Worm (Caenorhabditis elegans) whole organism, midembryonic: ENCODE measurements around the gene R52.6.
"Not testable (repeated sequence)": the region's sequence is repeated elsewhere in the genome, so short reads cannot be mapped to it uniquely, and the experiment has no call there.

Source experiments
- T22C8.4 ChIP-seq: fragments of 200-800 bp; sonication (Bioruptor generic); IDR thresholded peaks from 2 replicates; pipeline ENCODE4 v1.3.6; 2022; ENCODE audit warnings: missing genetic modification characterization, missing compliant biosample characterization
- cog-1 ChIP-seq: sonication (generic microtip); optimal IDR thresholded peaks from 2 replicates; lab custom pipeline; 2016; ENCODE audit warnings: missing genetic modification characterization, missing compliant biosample characterization
- flt-1 ChIP-seq: fragments of 200-800 bp; sonication (Bioruptor generic); IDR thresholded peaks from 2 replicates; pipeline ENCODE4 v1.3.6; 2022; ENCODE audit warnings: missing genetic modification characterization, missing compliant biosample characterization
- klf-2 ChIP-seq: fragments of 200-800 bp; sonication (Bioruptor generic); conservative IDR thresholded peaks from 2 replicates; pipeline ENCODE4 v1.3.6; 2022; ENCODE audit warnings: missing genetic modification reagents, missing genetic modification characterization, missing compliant biosample characterization
- med-1 ChIP-seq: sonication (generic microtip); optimal IDR thresholded peaks from 2 replicates; lab custom pipeline; 2017; ENCODE audit warnings: missing genetic modification characterization, mild to moderate bottlenecking, missing compliant biosample characterization, antibody characterized with exemption, missing genetic modification reagents; ENCODE audit not compliant: insufficient read depth
- ref-1 ChIP-seq: fragments of 200-800 bp; sonication (Bioruptor generic); conservative IDR thresholded peaks from 2 replicates; pipeline ENCODE4 v1.3.6; 2022; ENCODE audit warnings: missing genetic modification reagents, missing genetic modification characterization, missing compliant biosample characterization
- tab-1 ChIP-seq: fragments of 200-800 bp; sonication (Bioruptor generic); IDR thresholded peaks from 2 replicates; pipeline ENCODE4 v1.3.6; 2022; ENCODE audit warnings: missing genetic modification characterization, missing compliant biosample characterization
- ztf-23 ChIP-seq: fragments of 200-800 bp; sonication (Bioruptor generic); IDR thresholded peaks from 2 replicates; pipeline ENCODE4 v1.3.6; 2022; ENCODE audit warnings: missing genetic modification reagents, missing genetic modification characterization, missing compliant biosample characterization
- ztf-29 ChIP-seq: fragments of 200-800 bp; sonication (Bioruptor generic); IDR thresholded peaks from 2 replicates; pipeline ENCODE4 v1.3.6; 2022; ENCODE audit warnings: missing genetic modification reagents, missing genetic modification characterization, missing compliant biosample characterization

R52.6 gene

DNA sequence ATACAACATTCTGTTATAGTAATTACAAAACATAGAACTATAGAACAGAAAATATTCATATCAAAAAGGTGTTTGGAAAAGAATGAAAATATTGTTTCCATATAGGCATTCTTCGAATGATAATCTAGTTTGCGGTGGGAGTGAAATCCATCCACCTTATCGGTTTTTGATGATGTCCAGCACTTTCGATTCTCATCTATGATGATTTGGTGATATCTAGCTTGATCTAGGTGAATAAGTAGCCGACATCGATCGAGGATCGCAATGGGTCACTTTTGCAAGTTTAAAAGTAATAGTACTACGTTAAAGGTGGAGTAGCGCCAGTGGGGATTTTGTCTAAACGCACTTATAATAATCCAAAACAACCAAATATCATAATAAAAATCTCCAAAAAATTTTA, at the start of gene R52.6:
TSS of gene R52.6 (minus strand) at position 101 of the 400 bp plus-strand sequence.
- TF ChIP-seq ztf-29 (no peak), cog-1 (tag; lab: Kevin White, UChicago) (no peak)

ce11 chrII:2153708-2154107, 40.9 kb upstream of the R52.6 start, which contains the start of gene math-18:
math-18 (plus strand) TSS chrII:2154008.
- not testable (repeated sequence) for TF ChIP-seq ref-1 (GFP tag; lab: Robert Waterston, UW); cog-1 (tag; lab: Kevin White, UChicago); ztf-23 (GFP tag; lab: Robert Waterston, UW)

DNA sequence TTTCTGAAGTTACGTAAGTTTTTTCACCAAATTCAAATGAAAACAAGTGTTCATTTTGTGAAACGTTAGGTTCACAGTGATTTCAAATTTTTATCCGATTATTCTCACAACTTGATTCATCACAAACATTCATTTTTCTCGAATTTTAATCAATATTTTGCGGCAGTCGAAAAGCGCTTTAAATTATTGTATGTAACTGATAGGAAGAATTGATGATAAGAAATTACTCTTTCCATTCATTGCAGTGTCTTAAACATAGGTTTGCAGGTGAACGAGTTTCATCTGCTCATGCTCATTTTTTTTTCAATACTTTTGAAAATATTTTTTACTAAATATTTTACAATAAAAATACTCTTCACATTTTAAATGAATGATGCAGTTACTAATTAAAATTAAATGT, 39.6 kb upstream of the R52.6 start:
- no peak for TF ChIP-seq cog-1 (tag; lab: Kevin White, UChicago)
- no peak for TF ChIP-seq med-1 (GFP tag; lab: Kevin White, UChicago)

DNA sequence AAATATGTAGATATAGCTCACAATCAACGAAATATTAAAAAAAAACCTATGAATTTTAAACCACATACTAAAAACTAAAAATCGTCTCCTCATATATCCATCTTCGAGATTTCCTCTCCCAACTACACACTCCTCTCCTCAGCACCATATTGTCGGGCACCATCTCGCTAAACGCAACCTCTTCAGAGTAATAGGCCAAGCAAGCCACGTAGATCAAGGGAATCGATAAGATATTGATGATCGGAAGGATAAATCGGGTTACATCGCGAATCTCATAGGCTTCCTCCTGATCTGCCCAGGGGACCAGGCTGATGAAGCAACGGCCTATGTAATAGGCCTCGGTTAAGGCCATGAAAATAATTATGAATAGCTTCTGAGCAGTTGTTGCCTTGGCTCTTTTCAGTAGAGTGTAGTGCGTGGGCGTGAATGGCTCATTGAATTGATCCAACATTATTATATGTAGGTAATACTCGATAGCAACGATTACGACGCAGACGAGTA, 37.7 kb upstream of the R52.6 start, which contains the start of the genes C40A11.7 and C40A11.8:
TSS of gene C40A11.7 (minus strand) at position 101 of the 501 bp plus-strand sequence.
TSS of gene C40A11.8 (minus strand) at position 451 of the 501 bp plus-strand sequence.
- TF ChIP-seq med-1 (GFP tag; lab: Kevin White, UChicago), result no peak
- no peak for TF ChIP-seq tab-1 (GFP tag; lab: Robert Waterston, UW)
- TF ChIP-seq klf-2 (GFP tag; lab: Robert Waterston, UW), result no peak
- TF ChIP-seq flt-1 (GFP tag; lab: Robert Waterston, UW), result no peak
- TF ChIP-seq T22C8.4 (GFP tag; lab: Robert Waterston, UW), result no peak
- no peak for TF ChIP-seq ztf-23 (GFP tag; lab: Robert Waterston, UW)

DNA sequence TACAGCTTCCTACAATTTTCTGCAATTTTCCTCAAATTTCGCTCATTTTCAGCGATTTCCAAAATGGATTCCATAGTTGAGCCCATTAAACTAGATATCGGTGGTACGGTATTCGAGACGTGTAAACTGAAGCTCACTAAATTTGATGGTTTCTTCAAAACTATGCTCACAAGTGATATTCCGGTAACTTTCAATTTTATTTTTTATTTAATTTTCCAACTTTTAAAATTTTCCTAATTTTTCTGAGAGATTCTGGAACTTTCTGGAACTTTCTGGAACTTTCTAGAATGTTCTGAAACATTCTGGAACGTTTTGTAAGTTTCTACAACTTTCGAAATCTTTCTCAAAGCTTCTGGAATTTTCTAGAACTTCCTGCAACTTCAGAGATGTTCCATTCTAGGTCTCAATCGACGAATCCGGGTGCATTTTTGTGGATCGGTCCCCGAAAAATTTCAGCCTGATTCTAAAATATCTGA, 34.1 kb upstream of the R52.6 start, which contains the start of gene C40A11.2:
TSS of gene C40A11.2 (plus strand) at position 51 of the 476 bp plus-strand sequence.
- TF ChIP-seq med-1 (GFP tag; lab: Kevin White, UChicago) (no peak), flt-1 (GFP tag; lab: Robert Waterston, UW) (no peak), ref-1 (GFP tag; lab: Robert Waterston, UW) (no peak)

DNA sequence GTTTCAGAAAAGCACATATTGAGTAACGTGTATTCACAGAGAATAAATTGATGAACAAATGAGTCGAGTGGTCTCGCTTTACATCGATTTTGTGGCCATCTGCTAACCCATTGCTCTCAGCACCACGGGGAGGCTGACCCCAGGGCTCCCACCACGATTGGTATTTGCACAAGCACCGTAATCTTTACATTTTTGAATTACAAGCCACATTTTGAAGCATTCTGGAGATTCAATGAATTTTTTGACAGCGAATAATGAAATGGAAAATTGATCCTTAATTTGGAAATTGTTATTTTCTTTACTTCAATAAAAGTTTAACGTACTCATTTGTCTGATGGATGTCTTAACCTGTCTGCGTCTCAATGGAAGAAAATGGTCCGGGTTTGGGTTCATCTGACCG, 32.7 kb upstream of the R52.6 start, which contains the start of gene C40A11.6:
TSS of gene C40A11.6 (minus strand) at position 101 of the 400 bp plus-strand sequence.
- TF ChIP-seq ztf-29, result no peak
- no peak for TF ChIP-seq ref-1 (GFP tag; lab: Robert Waterston, UW)
- no peak for TF ChIP-seq T22C8.4 (GFP tag; lab: Robert Waterston, UW)
- TF ChIP-seq klf-2 (GFP tag; lab: Robert Waterston, UW), result no peak
- no peak for TF ChIP-seq flt-1 (GFP tag; lab: Robert Waterston, UW)
- TF ChIP-seq med-1 (GFP tag; lab: Kevin White, UChicago), result no peak
- no peak for TF ChIP-seq cog-1 (tag; lab: Kevin White, UChicago)
- no peak for TF ChIP-seq ztf-23 (GFP tag; lab: Robert Waterston, UW)
- TF ChIP-seq tab-1 (GFP tag; lab: Robert Waterston, UW), result no peak

DNA sequence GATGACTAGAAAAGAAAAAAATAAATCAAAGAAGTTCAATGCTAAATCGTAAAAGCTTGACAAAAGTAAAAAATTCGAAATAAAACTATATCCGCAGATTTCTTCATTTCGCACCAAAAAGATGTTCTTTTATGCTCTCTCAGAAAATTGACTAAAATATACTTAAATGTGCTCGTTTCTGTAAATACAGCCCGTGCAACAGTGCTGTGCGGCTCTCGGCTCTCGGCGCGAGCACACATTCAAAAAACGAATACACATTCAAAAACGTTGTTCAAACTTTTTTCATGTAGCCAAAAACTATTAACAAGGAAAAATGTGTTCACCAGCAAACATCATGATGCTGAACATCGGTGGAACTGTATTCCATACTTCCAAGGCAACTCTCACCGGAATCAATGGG, 28.0 kb upstream of the R52.6 start, which contains the start of gene C40A11.3:
TSS of gene C40A11.3 (plus strand) at position 301 of the 400 bp plus-strand sequence.
- TF ChIP-seq T22C8.4 (GFP tag; lab: Robert Waterston, UW), result no peak
- TF ChIP-seq med-1 (GFP tag; lab: Kevin White, UChicago), result no peak
- no peak for TF ChIP-seq flt-1 (GFP tag; lab: Robert Waterston, UW)
- TF ChIP-seq ref-1 (GFP tag; lab: Robert Waterston, UW), result no peak

- TF ChIP-seq cog-1 (tag; lab: Kevin White, UChicago) (no peak), flt-1 (GFP tag; lab: Robert Waterston, UW) (no peak), med-1 (GFP tag; lab: Kevin White, UChicago) (no peak), T22C8.4 (GFP tag; lab: Robert Waterston, UW) (no peak), ztf-29 (no peak), ref-1 (GFP tag; lab: Robert Waterston, UW) (no peak), tab-1 (GFP tag; lab: Robert Waterston, UW) (no peak), klf-2 (GFP tag; lab: Robert Waterston, UW) (no peak), ztf-23 (GFP tag; lab: Robert Waterston, UW) (no peak)
These were observed 26.1 kb upstream of the R52.6 start for ce11 chrII:2138901-2139300.

ce11 chrII:2137235-2137634, 24.4 kb upstream of the R52.6 start, which contains the start of gene C40A11.4:
C40A11.4 (plus strand) TSS chrII:2137422.
- TF ChIP-seq T22C8.4 (GFP tag; lab: Robert Waterston, UW) (peak; percentile 32; the same call in 1 of the 2 replicates), cog-1 (tag; lab: Kevin White, UChicago) (no peak), ref-1 (GFP tag; lab: Robert Waterston, UW) (no peak)

ce11 chrII:2135604-2136003, 22.8 kb upstream of the R52.6 start, which contains the start of gene hpo-7:
hpo-7 (minus strand) TSS chrII:2135704.
- TF ChIP-seq tab-1 (GFP tag; lab: Robert Waterston, UW), result no peak
- no peak for TF ChIP-seq ztf-29
- TF ChIP-seq ztf-23 (GFP tag; lab: Robert Waterston, UW), result no peak
- TF ChIP-seq klf-2 (GFP tag; lab: Robert Waterston, UW), result no peak
- TF ChIP-seq ref-1 (GFP tag; lab: Robert Waterston, UW), result no peak
- TF ChIP-seq med-1 (GFP tag; lab: Kevin White, UChicago), result no peak
- no peak for TF ChIP-seq flt-1 (GFP tag; lab: Robert Waterston, UW)
- no peak for TF ChIP-seq cog-1 (tag; lab: Kevin White, UChicago)
- no peak for TF ChIP-seq T22C8.4 (GFP tag; lab: Robert Waterston, UW)
